Fruit fly (Drosophila melanogaster): ENCODE measurements around the gene CG15715.

Gene CG15715

DNA sequence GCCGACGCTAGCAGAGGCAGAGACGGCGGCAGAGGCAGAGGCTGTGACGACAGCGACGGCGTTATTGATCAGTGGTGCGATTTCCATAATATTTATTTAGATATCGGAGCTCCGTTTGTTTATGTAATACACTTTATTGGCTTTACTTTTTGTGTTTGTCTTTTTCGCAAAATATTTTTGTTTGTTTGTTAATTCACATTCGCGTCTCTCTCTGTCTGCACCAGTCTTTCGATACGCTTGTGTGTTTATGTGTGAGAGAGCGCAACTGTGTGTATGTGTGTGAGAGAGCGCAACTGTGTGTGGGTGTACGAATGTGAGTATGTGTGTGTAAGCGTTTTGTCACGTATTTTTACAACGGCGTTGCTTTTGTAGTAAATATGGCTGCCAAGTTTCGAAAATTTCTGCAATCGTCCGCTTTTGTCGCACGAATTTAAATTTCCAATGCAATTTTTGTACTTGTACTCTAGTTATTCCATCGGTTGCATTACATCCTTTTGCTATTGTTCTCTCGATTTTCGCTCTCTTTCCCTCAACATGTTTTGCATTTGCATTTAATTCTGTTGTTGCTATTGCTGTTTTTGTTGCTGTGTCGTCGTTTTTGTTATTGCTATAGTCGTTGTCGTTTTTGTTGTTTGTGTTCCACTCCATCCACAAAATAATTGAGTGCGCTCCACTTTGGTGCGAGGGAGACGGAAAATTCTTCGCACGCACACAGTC is 11.6 kb downstream of the CG15715 start (continued):
- TF ChIP-seq hth (optimal IDR thresholded peaks at IDR 0.05) (no peak), wek (GFP tag; optimal IDR thresholded peaks at IDR 0.05) (peak; percentile 52), Trl (optimal IDR thresholded peaks at IDR 0.05) (peak; percentile 81 to 94), Trl (GFP tag; optimal IDR thresholded peaks at IDR 0.05) (peak; percentile 26), ssp (GFP tag; IDR thresholded peaks at IDR 0.05) (no peak), toy (GFP tag; IDR thresholded peaks at IDR 0.05) (no peak), CG30431 (GFP tag; optimal IDR thresholded peaks at IDR 0.05) (no peak), hbn (GFP tag; IDR thresholded peaks at IDR 0.05; ENCODE audit: partially characterized antibody) (no peak), repo (GFP tag; optimal IDR thresholded peaks at IDR 0.05) (no peak), org-1 (GFP tag; optimal IDR thresholded peaks at IDR 0.05) (peak; percentile 19), BtbVII (GFP tag; optimal IDR thresholded peaks at IDR 0.05) (peak; percentile 35), D (optimal IDR thresholded peaks at IDR 0.05) (no peak), D (GFP tag; optimal IDR thresholded peaks at IDR 0.05) (no peak), CG11695 (GFP tag; IDR thresholded peaks at IDR 0.05) (peak; percentile 49; the same call in 1 of the 3 replicates), onecut (GFP tag; IDR thresholded peaks at IDR 0.05) (peak; percentile 32; the same call in 1 of the 2 replicates), CG4282 (GFP tag; optimal IDR thresholded peaks at IDR 0.05) (no peak), CG12769 (tag; optimal IDR thresholded peaks at IDR 0.05) (peak; percentile 26), cg (GFP tag; optimal IDR thresholded peaks at IDR 0.05) (peak; percentile 99), CG4854 (GFP tag; optimal IDR thresholded peaks at IDR 0.05) (no peak), CG10267 (tag; optimal IDR thresholded peaks at IDR 0.05) (peak; percentile 11), ab (GFP tag; optimal IDR thresholded peaks at IDR 0.05) (no peak), CG34376 (GFP tag; optimal IDR thresholded peaks at IDR 0.05) (peak; percentile 25), ken (GFP tag; IDR thresholded peaks at IDR 0.05) (0 out of 3 replicates have a peak, but pooled peaks have one; percentile 8), CG14667 (GFP tag; IDR thresholded peaks at IDR 0.05) (no peak), scrt (GFP tag; optimal IDR thresholded peaks at IDR 0.05) (peak; percentile 40), caup (GFP tag; optimal IDR thresholded peaks at IDR 0.05; ENCODE audit: severe bottlenecking) (peak; percentile 11), Dek (tag; optimal IDR thresholded peaks at IDR 0.05) (peak; percentile 29), GATAe (GFP tag; conservative IDR thresholded peaks at IDR 0.05) (no peak), cwo (GFP tag; optimal IDR thresholded peaks at IDR 0.05) (peak; percentile 16), pb (GFP tag; optimal IDR thresholded peaks at IDR 0.05) (no peak), her (GFP tag; optimal IDR thresholded peaks at IDR 0.05) (no peak), ftz-f1 (GFP tag; optimal IDR thresholded peaks at IDR 0.05) (peak; percentile 43), Ada2b (GFP tag; IDR thresholded peaks at IDR 0.05) (no peak), CrebB (tag; optimal IDR thresholded peaks at IDR 0.05) (peak; percentile 12), CG16863 (GFP tag; optimal IDR thresholded peaks at IDR 0.05) (no peak), CG12071 (GFP tag; optimal IDR thresholded peaks at IDR 0.05) (peak; percentile 62), CG14860 (GFP tag; IDR thresholded peaks at IDR 0.05; ENCODE audit: partially characterized antibody) (no peak), CG8924 (tag; optimal IDR thresholded peaks at IDR 0.05) (peak; percentile 1), CG9932 (GFP tag; IDR thresholded peaks at IDR 0.05) (no peak), mld (GFP tag; IDR thresholded peaks at IDR 0.05; ENCODE audit: partially characterized antibody) (no peak), Vsx1 (GFP tag; optimal IDR thresholded peaks at IDR 0.05) (peak; percentile 54), grn (GFP tag; optimal IDR thresholded peaks at IDR 0.05) (peak; percentile 35), Pdp1 (GFP tag; optimal IDR thresholded peaks at IDR 0.05) (peak in 1 of 2 experiments; percentile 81), CG8089 (GFP tag; optimal IDR thresholded peaks at IDR 0.05) (no peak), CG17359 (tag; optimal IDR thresholded peaks at IDR 0.05) (peak; percentile 21), CG10366 (GFP tag; IDR thresholded peaks at IDR 0.05) (no peak), Aef1 (GFP tag; IDR thresholded peaks at IDR 0.05) (peak; percentile 73), CG3065 (GFP tag; optimal IDR thresholded peaks at IDR 0.05) (no peak), Bteb2 (GFP tag; optimal IDR thresholded peaks at IDR 0.05) (peak; percentile 47), gcm2 (GFP tag; optimal IDR thresholded peaks at IDR 0.05) (peak; percentile 3)

Data from whole organism, embryonic.